Fruit fly (Drosophila melanogaster) whole organism: Measurements from ENCODE around the gene CG17202.

Experiments used
- CG8478 ChIP-seq: fragments of >200 bp; optimal IDR thresholded peaks from 2 replicates; lab custom pipeline; 2018; ENCODE audit warnings: inconsistent platforms
- Dll ChIP-seq: fragments of >200 bp; optimal IDR thresholded peaks from 2 replicates; lab custom pipeline; 2017
- EcR ChIP-seq, 2 experiments: fragments of >200 bp; optimal IDR thresholded peaks; 2 replicates each; lab custom pipeline; 2017; ENCODE audit warnings: missing biosample characterization in 2 of 2, missing genetic modification characterization in 2 of 2, missing genetic modification reagents in 2 of 2
- pan ChIP-seq: fragments of >200 bp; optimal IDR thresholded peaks from 2 replicates; lab custom pipeline; 2017
- psq ChIP-seq: fragments of >200 bp; optimal IDR thresholded peaks from 2 replicates; lab custom pipeline; 2017

DNA sequence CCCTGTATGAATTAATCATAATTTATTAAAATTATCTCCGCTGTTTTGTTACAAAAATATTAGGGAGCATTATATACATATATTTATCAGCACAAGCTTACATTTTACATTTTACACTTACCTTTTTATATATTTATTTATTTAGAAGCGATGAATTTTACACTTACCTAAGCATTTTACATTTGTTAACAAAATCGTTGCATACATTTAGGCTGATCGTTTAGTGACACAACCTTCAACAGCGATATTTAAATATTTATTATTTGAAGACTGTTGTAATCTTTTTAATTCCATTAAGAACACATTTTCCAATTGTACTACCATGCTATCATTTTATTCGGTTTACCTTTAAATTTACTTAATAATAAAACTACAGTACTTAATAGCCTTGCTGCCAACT, 38.8 kb upstream of the CG17202 start:
- no peak for TF ChIP-seq Dll (lab: Kevin White, UChicago)
- no peak for TF ChIP-seq psq (lab: Kevin White, UChicago)
- TF ChIP-seq CG8478 (lab: Kevin White, UChicago), result no peak
- TF ChIP-seq pan, result no peak
- TF ChIP-seq EcR (GFP tag; optimal IDR thresholded peaks at IDR 0.05; lab: Kevin White, UChicago), result no peak
